Worm (Caenorhabditis elegans) whole organism, young adult: ENCODE measurements around the gene F52D1.2.

Experiments used
- B0035.1 ChIP-seq: sonication (generic microtip); optimal IDR thresholded peaks from 2 replicates; lab custom pipeline; 2016; ENCODE audit warnings: missing genetic modification characterization, mild to moderate bottlenecking, missing compliant biosample characterization, missing genotype, missing genetic modification reagents
- C17E4.6 ChIP-seq: fragments of 200-800 bp; sonication (Bioruptor generic); IDR thresholded peaks from 2 replicates; pipeline ENCODE4 v1.3.6; 2022; ENCODE audit warnings: missing genetic modification reagents, missing genetic modification characterization, missing compliant biosample characterization
- D2030.7 ChIP-seq: fragments of 200-800 bp; sonication (Bioruptor generic); IDR thresholded peaks from 2 replicates; pipeline ENCODE4 v1.3.6; 2022; ENCODE audit warnings: missing genetic modification reagents, missing genetic modification characterization, missing compliant biosample characterization
- F23B12.7 ChIP-seq: sonication (generic microtip); optimal IDR thresholded peaks from 2 replicates; lab custom pipeline; 2017; ENCODE audit warnings: missing genetic modification characterization, mild to moderate bottlenecking, missing compliant biosample characterization, antibody characterized with exemption, moderate library complexity; ENCODE audit not compliant: insufficient read depth
- F55B11.4 ChIP-seq: sonication (generic microtip); optimal IDR thresholded peaks from 2 replicates; lab custom pipeline; 2016; ENCODE audit warnings: missing compliant biosample characterization, missing genetic modification characterization, borderline replicate concordance; ENCODE audit not compliant: insufficient read depth
- Y53G8AR.9 ChIP-seq: fragments of 200-800 bp; sonication (Bioruptor generic); conservative IDR thresholded peaks from 2 replicates; pipeline ENCODE4 v1.3.6; 2022; ENCODE audit warnings: missing genetic modification reagents, missing genetic modification characterization, missing compliant biosample characterization
- Y79H2A.3 ChIP-seq: fragments of 200-800 bp; sonication (Bioruptor generic); conservative IDR thresholded peaks from 2 replicates; pipeline ENCODE4 v1.3.6; 2022; ENCODE audit warnings: missing genetic modification reagents, missing genetic modification characterization, missing compliant biosample characterization
- Y95B8A.8 ChIP-seq: fragments of 200-800 bp; sonication (Bioruptor generic); IDR thresholded peaks from 2 replicates; pipeline ENCODE4 v1.3.6; 2022; ENCODE audit warnings: missing genetic modification reagents, missing genetic modification characterization, missing compliant biosample characterization
- aptf-2 ChIP-seq: fragments of 200-800 bp; sonication (Bioruptor generic); conservative IDR thresholded peaks from 2 replicates; pipeline ENCODE4 v1.3.6; 2022; ENCODE audit warnings: missing genetic modification reagents, missing genetic modification characterization, missing compliant biosample characterization
- attf-6 ChIP-seq: fragments of 200-800 bp; sonication (Bioruptor generic); IDR thresholded peaks from 2 replicates; pipeline ENCODE4 v1.3.6; 2022; ENCODE audit warnings: missing genetic modification reagents, missing genetic modification characterization, missing compliant biosample characterization
- ccch-3 ChIP-seq: fragments of 200-800 bp; sonication (Bioruptor generic); optimal IDR thresholded peaks from 2 replicates; lab custom pipeline; 2018; ENCODE audit warnings: mild to moderate bottlenecking, missing genetic modification characterization, missing compliant biosample characterization
- cebp-1 ChIP-seq, 2 experiments: fragments of 200-800 bp in 1 of 2; sonication (Bioruptor generic) in 1 of 2; sonication (generic microtip) in 1 of 2; IDR thresholded peaks in 1 of 2; optimal IDR thresholded peaks in 1 of 2; 2 replicates each; pipeline versions ENCODE4 v1.3.6 to Lab custom; 2017 to 2022; ENCODE audit warnings: missing compliant biosample characterization in 2 of 2, missing genetic modification characterization in 2 of 2, mild to moderate bottlenecking in 1 of 2, missing genetic modification reagents in 1 of 2, moderate library complexity in 1 of 2
- cebp-2 ChIP-seq: fragments of 200-800 bp; sonication (Bioruptor generic); IDR thresholded peaks from 2 replicates; pipeline ENCODE4 v1.3.6; 2022; ENCODE audit warnings: missing genetic modification characterization, missing compliant biosample characterization
- ceh-79 ChIP-seq: sonication (generic microtip); optimal IDR thresholded peaks from 2 replicates; lab custom pipeline; 2017; ENCODE audit warnings: mild to moderate bottlenecking, missing genetic modification characterization, missing compliant biosample characterization
- ceh-91 ChIP-seq: fragments of 200-800 bp; sonication (Bioruptor generic); IDR thresholded peaks from 2 replicates; pipeline ENCODE4 v1.3.6; 2022; ENCODE audit warnings: missing genetic modification reagents, missing genetic modification characterization, missing compliant biosample characterization
- chd-7 ChIP-seq: sonication (generic microtip); optimal IDR thresholded peaks from 2 replicates; lab custom pipeline; 2016; ENCODE audit warnings: mild to moderate bottlenecking, missing genetic modification characterization, moderate library complexity, missing compliant biosample characterization
- die-1 ChIP-seq: sonication (generic microtip); optimal IDR thresholded peaks from 2 replicates; lab custom pipeline; 2016; ENCODE audit warnings: missing genotype, mild to moderate bottlenecking, missing genetic modification characterization, missing compliant biosample characterization
- dpff-1 ChIP-seq: sonication (generic microtip); optimal IDR thresholded peaks from 2 replicates; lab custom pipeline; 2017; ENCODE audit warnings: mild to moderate bottlenecking, missing genetic modification characterization, missing compliant biosample characterization
- egl-18 ChIP-seq: fragments of 200-800 bp; sonication (Bioruptor generic); IDR thresholded peaks from 2 replicates; pipeline ENCODE4 v1.3.6; 2022; ENCODE audit warnings: missing genetic modification reagents, missing genetic modification characterization, missing compliant biosample characterization
- egl-44 ChIP-seq: fragments of 200-800 bp; sonication (Bioruptor generic); IDR thresholded peaks from 2 replicates; pipeline ENCODE4 v1.3.6; 2022; ENCODE audit warnings: missing genetic modification reagents, missing genetic modification characterization, missing compliant biosample characterization
- egrh-3 ChIP-seq: fragments of 200-800 bp; sonication (Bioruptor generic); IDR thresholded peaks from 2 replicates; pipeline ENCODE4 v1.3.6; 2022; ENCODE audit warnings: missing genetic modification reagents, missing genetic modification characterization, missing compliant biosample characterization
- hlh-26 ChIP-seq: fragments of 200-800 bp; sonication (Bioruptor generic); conservative IDR thresholded peaks from 2 replicates; pipeline ENCODE4 v1.3.6; 2022; ENCODE audit warnings: missing genetic modification reagents, missing genetic modification characterization, missing compliant biosample characterization
- hmg-1.2 ChIP-seq: fragments of 200-800 bp; sonication (Bioruptor generic); IDR thresholded peaks from 2 replicates; pipeline ENCODE4 v1.3.6; 2022; ENCODE audit warnings: missing genetic modification reagents, missing genetic modification characterization, missing compliant biosample characterization
- lag-1 ChIP-seq: fragments of 200-800 bp; sonication (Bioruptor generic); IDR thresholded peaks from 2 replicates; pipeline ENCODE4 v1.3.6; 2022; ENCODE audit warnings: missing genetic modification reagents, missing genetic modification characterization, missing compliant biosample characterization
- let-526 ChIP-seq: fragments of 200-800 bp; sonication (Bioruptor generic); IDR thresholded peaks from 2 replicates; pipeline ENCODE4 v1.3.6; 2022; ENCODE audit warnings: missing genetic modification reagents, missing genetic modification characterization, missing compliant biosample characterization
- lin-26 ChIP-seq: fragments of 200-800 bp; sonication (Bioruptor generic); IDR thresholded peaks from 2 replicates; pipeline ENCODE4 v1.3.6; 2022; ENCODE audit warnings: missing genetic modification reagents, missing genetic modification characterization, missing compliant biosample characterization
- lin-40 ChIP-seq: sonication (generic microtip); optimal IDR thresholded peaks from 2 replicates; lab custom pipeline; 2016; ENCODE audit warnings: missing genetic modification characterization, mild to moderate bottlenecking, missing compliant biosample characterization, missing genotype, missing genetic modification reagents
- lsl-1 ChIP-seq: fragments of 200-800 bp; sonication (Bioruptor generic); optimal IDR thresholded peaks from 2 replicates; lab custom pipeline; 2018; ENCODE audit warnings: mild to moderate bottlenecking, missing genetic modification characterization, moderate library complexity, missing compliant biosample characterization
- madf-6 ChIP-seq: fragments of 200-800 bp; sonication (Bioruptor generic); IDR thresholded peaks from 2 replicates; pipeline ENCODE4 v1.3.6; 2022; ENCODE audit warnings: missing genetic modification reagents, missing genetic modification characterization, missing compliant biosample characterization
- madf-8 ChIP-seq: fragments of 200-800 bp; sonication (Bioruptor generic); conservative IDR thresholded peaks from 2 replicates; pipeline ENCODE4 v1.3.6; 2022; ENCODE audit warnings: missing genetic modification reagents, missing genetic modification characterization, missing compliant biosample characterization
- mxl-1 ChIP-seq: sonication (generic microtip); optimal IDR thresholded peaks from 2 replicates; lab custom pipeline; 2016; ENCODE audit warnings: missing genetic modification characterization, missing compliant biosample characterization
- nfya-1 ChIP-seq: sonication (generic microtip); optimal IDR thresholded peaks from 2 replicates; lab custom pipeline; 2017; ENCODE audit warnings: antibody characterized with exemption, missing compliant biosample characterization, missing genetic modification characterization, borderline replicate concordance; ENCODE audit not compliant: insufficient read depth
- nhr-179 ChIP-seq: sonication (generic microtip); optimal IDR thresholded peaks from 2 replicates; lab custom pipeline; 2016; ENCODE audit warnings: mild to moderate bottlenecking, missing genetic modification characterization, missing compliant biosample characterization
- nhr-80 ChIP-seq: sonication (generic microtip); optimal IDR thresholded peaks from 2 replicates; lab custom pipeline; 2016; ENCODE audit warnings: missing genetic modification characterization, missing compliant biosample characterization
- pha-4 ChIP-seq: fragments of 150-350 bp; sonication (generic microtip); optimal IDR thresholded peaks from 2 replicates; lab custom pipeline; 2014; ENCODE audit warnings: missing biosample characterization, missing genetic modification reagents, missing genetic modification characterization
- rec-8 ChIP-seq, 2 experiments: sonication (generic microtip); optimal IDR thresholded peaks; 2 replicates each; lab custom pipeline; 2016; ENCODE audit warnings: mild to moderate bottlenecking in 2 of 2, missing genetic modification characterization in 2 of 2, missing genetic modification reagents in 2 of 2, missing genotype in 2 of 2, missing biosample characterization in 1 of 2, missing compliant biosample characterization in 1 of 2, moderate library complexity in 1 of 2
- snpc-1.1 ChIP-seq: sonication (generic microtip); optimal IDR thresholded peaks from 2 replicates; lab custom pipeline; 2017; ENCODE audit warnings: missing genetic modification characterization, mild to moderate bottlenecking, missing compliant biosample characterization, antibody characterized with exemption, moderate library complexity, missing genotype, missing genetic modification reagents; ENCODE audit not compliant: insufficient read depth
- snpc-3.4 ChIP-seq: sonication (generic microtip); optimal IDR thresholded peaks from 2 replicates; lab custom pipeline; 2017; ENCODE audit warnings: missing genetic modification characterization, mild to moderate bottlenecking, missing compliant biosample characterization, antibody characterized with exemption, moderate library complexity, missing genotype, missing genetic modification reagents
- snpc-4 ChIP-seq, 5 experiments: fragments of 150-350 bp in 1 of 5; sonication (generic microtip) in 4 of 5; optimal IDR thresholded peaks; 2 replicates each; lab custom pipeline; 2014 to 2018; ENCODE audit warnings: missing genetic modification characterization in 5 of 5, missing biosample characterization in 3 of 5, antibody characterized with exemption in 2 of 5, mild to moderate bottlenecking in 2 of 5, missing compliant biosample characterization in 2 of 5, missing genotype in 2 of 5, moderate library complexity in 2 of 5, missing genetic modification reagents in 1 of 5
- somi-1 ChIP-seq: fragments of 200-800 bp; sonication (Bioruptor generic); optimal IDR thresholded peaks from 2 replicates; lab custom pipeline; 2018; ENCODE audit warnings: mild to moderate bottlenecking, missing genetic modification characterization, missing compliant biosample characterization
- tbx-9 ChIP-seq: sonication (generic microtip); optimal IDR thresholded peaks from 2 replicates; lab custom pipeline; 2016; ENCODE audit warnings: borderline replicate concordance, missing genetic modification characterization, inconsistent platforms, missing compliant biosample characterization
- xnd-1 ChIP-seq: sonication (generic microtip); optimal IDR thresholded peaks from 2 replicates; lab custom pipeline; 2016; ENCODE audit warnings: missing genotype, missing genetic modification reagents, missing genetic modification characterization, missing compliant biosample characterization
- zim-3 ChIP-seq: sonication (generic microtip); optimal IDR thresholded peaks from 2 replicates; lab custom pipeline; 2017; ENCODE audit warnings: mild to moderate bottlenecking, missing genetic modification characterization, moderate library complexity, missing compliant biosample characterization
- ztf-22 ChIP-seq: fragments of 200-800 bp; sonication (Bioruptor generic); optimal IDR thresholded peaks from 2 replicates; lab custom pipeline; 2018; ENCODE audit warnings: mild to moderate bottlenecking, missing genetic modification characterization, moderate library complexity, missing compliant biosample characterization
- ztf-3 ChIP-seq: fragments of 200-800 bp; sonication (Bioruptor generic); optimal IDR thresholded peaks from 2 replicates; lab custom pipeline; 2018; ENCODE audit warnings: mild to moderate bottlenecking, missing genetic modification characterization, missing compliant biosample characterization

F52D1.2 gene

DNA sequence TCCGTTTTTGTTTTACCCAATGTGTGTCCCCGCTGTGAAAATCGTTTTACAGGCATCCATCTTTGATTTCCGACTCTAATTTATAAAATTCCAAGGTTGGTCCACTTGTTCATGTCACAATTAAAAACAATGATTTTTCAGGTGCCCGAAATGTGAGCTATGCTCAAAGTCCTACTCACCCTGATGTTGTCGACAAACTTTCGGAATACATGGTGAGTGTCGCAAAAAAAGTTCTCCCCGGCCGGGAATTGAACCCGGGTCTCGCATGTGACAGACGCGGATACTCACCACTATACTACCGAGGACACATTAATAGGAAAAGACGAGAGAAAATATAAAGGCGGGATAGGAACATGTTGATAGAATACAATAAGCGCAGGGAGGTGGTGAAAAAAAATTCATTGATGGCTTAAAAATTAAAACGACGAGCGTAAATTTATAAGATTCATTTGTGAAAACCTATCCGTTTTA, 39.7 kb upstream of the F52D1.2 start, which contains the start of gene egl-17 (continued):
- peak; percentile 79 for TF ChIP-seq snpc-4 (GFP tag; optimal IDR thresholded peaks at IDR 0.05; lab: Kevin White, UChicago)
- TF ChIP-seq snpc-4 (tag; optimal IDR thresholded peaks at IDR 0.05; lab: Kevin White, UChicago), result peak; percentile 41 to 79 (median 75)
- peak; percentile 45 for TF ChIP-seq nhr-80 (tag; lab: Kevin White, UChicago)
- 0 out of 2 replicates have a peak, but pooled peaks have one; percentile 54 for TF ChIP-seq cebp-2
- TF ChIP-seq Y53G8AR.9 (GFP tag; lab: Robert Waterston, UW), result peak; percentile 83
- 0 out of 2 replicates have a peak, but pooled peaks have one; percentile 15 for TF ChIP-seq let-526 (GFP tag; lab: Robert Waterston, UW)
- peak; percentile 84 for TF ChIP-seq zim-3 (tag; lab: Kevin White, UChicago)
- TF ChIP-seq C17E4.6, result peak; percentile 64; the same call in 1 of the 2 replicates
- TF ChIP-seq pha-4 (tag; lab: Kevin White, UChicago), result no peak
- TF ChIP-seq egrh-3 (GFP tag; lab: Robert Waterston, UW), result no peak
- peak; percentile 68 for TF ChIP-seq ztf-3 (GFP tag; lab: Kevin White, UChicago)
- peak; percentile 94 for TF ChIP-seq mxl-1
- peak; percentile 94 for TF ChIP-seq die-1 (tag; lab: Kevin White, UChicago)
- peak; percentile 75 for TF ChIP-seq snpc-1.1
- TF ChIP-seq hmg-1.2 (GFP tag; lab: Robert Waterston, UW), result peak; percentile 86
- TF ChIP-seq snpc-3.4 (tag; lab: Kevin White, UChicago), result peak; percentile 73
- TF ChIP-seq nfya-1 (tag; lab: Kevin White, UChicago), result no peak
- TF ChIP-seq cebp-1 (GFP tag; IDR thresholded peaks at IDR 0.05; lab: Robert Waterston, UW), result no peak
- peak; percentile 82 for TF ChIP-seq cebp-1 (tag; optimal IDR thresholded peaks at IDR 0.05; lab: Kevin White, UChicago)
- TF ChIP-seq Y95B8A.8, result no peak
- 0 out of 2 replicates have a peak, but pooled peaks have one; percentile 9 for TF ChIP-seq madf-8
- no peak for TF ChIP-seq F55B11.4 (tag; lab: Kevin White, UChicago)
- peak; percentile 90 to 92 for TF ChIP-seq rec-8 (tag; optimal IDR thresholded peaks at IDR 0.05; lab: Kevin White, UChicago)
- peak; percentile 54 for TF ChIP-seq ceh-91 (GFP tag; lab: Robert Waterston, UW)
- TF ChIP-seq Y79H2A.3 (GFP tag; lab: Robert Waterston, UW), result no peak
- peak; percentile 78 for TF ChIP-seq F23B12.7 (tag; lab: Kevin White, UChicago)
- TF ChIP-seq tbx-9 (tag; lab: Kevin White, UChicago), result peak; percentile 66
- no peak for TF ChIP-seq xnd-1 (tag; lab: Kevin White, UChicago)
- peak; percentile 86 for TF ChIP-seq B0035.1
- peak; percentile 62 for TF ChIP-seq nhr-179 (tag; lab: Kevin White, UChicago)
- TF ChIP-seq lin-26 (GFP tag; lab: Robert Waterston, UW), result peak; percentile 94
- TF ChIP-seq somi-1 (GFP tag; lab: Kevin White, UChicago), result peak; percentile 80
- TF ChIP-seq hlh-26 (GFP tag; lab: Robert Waterston, UW), result no peak
- TF ChIP-seq egl-18, result peak; percentile 75; the same call in 1 of the 2 replicates
- peak; percentile 83 for TF ChIP-seq lin-40 (tag; lab: Kevin White, UChicago)
- peak; percentile 78 for TF ChIP-seq D2030.7 (GFP tag; lab: Robert Waterston, UW)
- peak; percentile 52 for TF ChIP-seq ztf-22 (GFP tag; lab: Kevin White, UChicago)
- peak; percentile 88 for TF ChIP-seq ccch-3 (GFP tag; lab: Kevin White, UChicago)
- TF ChIP-seq attf-6 (GFP tag; lab: Robert Waterston, UW), result 0 out of 2 replicates have a peak, but pooled peaks have one; percentile 19
- peak; percentile 28 for TF ChIP-seq lsl-1 (GFP tag; lab: Kevin White, UChicago)
- peak; percentile 85 for TF ChIP-seq chd-7
- no peak for TF ChIP-seq lag-1 (GFP tag; lab: Robert Waterston, UW)
- TF ChIP-seq aptf-2 (GFP tag; lab: Robert Waterston, UW), result 0 out of 2 replicates have a peak, but pooled peaks have one; percentile 26
- no peak for TF ChIP-seq ceh-79
- TF ChIP-seq egl-44 (GFP tag; lab: Robert Waterston, UW), result peak; percentile 88
- TF ChIP-seq dpff-1 (tag; lab: Kevin White, UChicago), result no peak
- TF ChIP-seq madf-6 (GFP tag; lab: Robert Waterston, UW), result peak; percentile 58
